Worm (Caenorhabditis elegans): ENCODE data around the gene F10G2.10.

ce11 chrV:7328092-7328491 is 6.1 kb downstream of the F10G2.10 start, which contains the start of gene clec-7:
- TF ChIP-seq T22C8.4 (GFP tag; IDR thresholded peaks at IDR 0.05) (no peak), flt-1 (GFP tag; IDR thresholded peaks at IDR 0.05) (no peak), tab-1 (GFP tag; IDR thresholded peaks at IDR 0.05) (no peak), cog-1 (tag; optimal IDR thresholded peaks at IDR 0.05) (no peak), med-1 (GFP tag; optimal IDR thresholded peaks at IDR 0.05; ENCODE audit: insufficient read depth) (no peak), klf-2 (GFP tag; conservative IDR thresholded peaks at IDR 0.05) (no peak), ztf-23 (GFP tag; IDR thresholded peaks at IDR 0.05) (no peak), ztf-29 (GFP tag; IDR thresholded peaks at IDR 0.05) (no peak)

Data from whole organism, midembryonic.